Fruit fly (Drosophila melanogaster) whole organism, adult: ENCODE results near the gene CG32568.
A peak's percentile ranks its signal among the peaks of the same experiment; 100 is the strongest.

ENCODE experiments used
- CG11617 ChIP-seq: fragments of 200-800 bp; sonication (Bioruptor generic); optimal IDR thresholded peaks from 2 replicates; lab custom pipeline; 2017; ENCODE audit warnings: mild to moderate bottlenecking, missing biosample characterization, missing genetic modification reagents, missing genetic modification characterization
- CG12768 ChIP-seq: fragments of 200-800 bp; sonication (Bioruptor generic); optimal IDR thresholded peaks from 2 replicates; lab custom pipeline; 2017; ENCODE audit warnings: missing biosample characterization, missing genetic modification characterization, mild to moderate bottlenecking, moderate library complexity, missing genetic modification reagents
- CG14711 ChIP-seq: fragments of 200-800 bp; sonication (Bioruptor generic); optimal IDR thresholded peaks from 2 replicates; lab custom pipeline; 2018; ENCODE audit warnings: missing biosample characterization, mild to moderate bottlenecking, missing genetic modification characterization, moderate library complexity
- CG1620 ChIP-seq: fragments of 200-800 bp; sonication (Bioruptor generic); optimal IDR thresholded peaks from 2 replicates; lab custom pipeline; 2016; ENCODE audit warnings: missing biosample characterization, missing genetic modification characterization
- CG33017 ChIP-seq: fragments of 200-800 bp; sonication (Bioruptor generic); optimal IDR thresholded peaks from 2 replicates; lab custom pipeline; 2018; ENCODE audit warnings: missing biosample characterization, mild to moderate bottlenecking, missing genetic modification characterization, moderate library complexity
- CG5204 ChIP-seq: fragments of 200-800 bp; sonication (Bioruptor generic); optimal IDR thresholded peaks from 2 replicates; lab custom pipeline; 2016; ENCODE audit warnings: missing biosample characterization, missing genetic modification characterization
- CG7045 ChIP-seq: fragments of 200-800 bp; sonication (Bioruptor generic); optimal IDR thresholded peaks from 2 replicates; lab custom pipeline; 2017; ENCODE audit warnings: missing biosample characterization, mild to moderate bottlenecking, missing genetic modification characterization
- CG7101 ChIP-seq: fragments of 200-800 bp; sonication (Bioruptor generic); optimal IDR thresholded peaks from 2 replicates; lab custom pipeline; 2018; ENCODE audit warnings: missing biosample characterization, mild to moderate bottlenecking, missing genetic modification characterization, moderate library complexity
- Clk ChIP-seq: fragments of 200-800 bp; sonication (Bioruptor generic); optimal IDR thresholded peaks from 2 replicates; lab custom pipeline; 2017; ENCODE audit warnings: missing biosample characterization, missing genetic modification characterization
- Crg-1 ChIP-seq: fragments of 200-800 bp; sonication (Bioruptor generic); optimal IDR thresholded peaks from 2 replicates; lab custom pipeline; 2016; ENCODE audit warnings: missing biosample characterization, missing genetic modification characterization
- Hr96 ChIP-seq: fragments of 200-800 bp; sonication (Bioruptor generic); optimal IDR thresholded peaks from 2 replicates; lab custom pipeline; 2016; ENCODE audit warnings: missing biosample characterization, missing genetic modification characterization
- Mnt ChIP-seq: fragments of 200-800 bp; sonication (Bioruptor generic); optimal IDR thresholded peaks from 2 replicates; lab custom pipeline; 2016; ENCODE audit warnings: missing biosample characterization, mild to moderate bottlenecking, missing genetic modification characterization
- bab1 ChIP-seq: fragments of 200-800 bp; sonication (Bioruptor generic); optimal IDR thresholded peaks from 3 replicates; lab custom pipeline; 2019; ENCODE audit warnings: missing biosample characterization, mild to moderate bottlenecking, missing genetic modification characterization, moderate library complexity
- cic ChIP-seq: fragments of 200-800 bp; sonication (Bioruptor generic); optimal IDR thresholded peaks from 2 replicates; lab custom pipeline; 2017; ENCODE audit warnings: missing biosample characterization, mild to moderate bottlenecking, missing genetic modification characterization, moderate library complexity
- cnc ChIP-seq, 2 experiments: fragments of >200 bp; optimal IDR thresholded peaks; 2 replicates each; lab custom pipeline; 2017
- kay ChIP-seq: fragments of 200-800 bp; sonication (Bioruptor generic); peaks from one replicate; lab custom pipeline; 2016; ENCODE audit warnings: missing biosample characterization, missing genetic modification characterization, borderline replicate concordance
- ovo ChIP-seq: fragments of 200-800 bp; sonication (Bioruptor generic); optimal IDR thresholded peaks from 2 replicates; lab custom pipeline; 2016; ENCODE audit warnings: missing biosample characterization, missing genetic modification characterization
- pad ChIP-seq: fragments of 200-800 bp; sonication (Bioruptor generic); optimal IDR thresholded peaks from 3 replicates; lab custom pipeline; 2017; ENCODE audit warnings: missing biosample characterization, missing genetic modification characterization, mild to moderate bottlenecking, moderate library complexity, missing genetic modification reagents
- tj ChIP-seq: fragments of 200-800 bp; sonication (Bioruptor generic); optimal IDR thresholded peaks from 3 replicates; lab custom pipeline; 2017; ENCODE audit warnings: missing biosample characterization, mild to moderate bottlenecking, missing genetic modification characterization, moderate library complexity
- toe ChIP-seq: fragments of 200-800 bp; sonication (Bioruptor generic); optimal IDR thresholded peaks from 2 replicates; lab custom pipeline; 2016; ENCODE audit warnings: missing biosample characterization, missing genetic modification characterization

The CG32568 gene

dm6 chrX:16765809-16766208 lies 25.1 kb downstream of the CG32568 start:
- no peak for TF ChIP-seq bab1 (GFP tag; lab: Kevin White, UChicago)
- no peak for TF ChIP-seq toe (GFP tag; lab: Kevin White, UChicago)
- no peak for TF ChIP-seq kay
- TF ChIP-seq CG7045 (GFP tag; lab: Kevin White, UChicago) = no peak
- no peak for TF ChIP-seq ovo (GFP tag; lab: Kevin White, UChicago)
- TF ChIP-seq tj (GFP tag; lab: Kevin White, UChicago) = no peak
- no peak for TF ChIP-seq CG1620
- TF ChIP-seq Crg-1 (GFP tag; lab: Kevin White, UChicago) = no peak
- TF ChIP-seq cic (GFP tag; lab: Kevin White, UChicago) = no peak

dm6 chrX:16766868-16767431 lies 26.2 kb downstream of the CG32568 start:
- TF ChIP-seq bab1 (GFP tag; lab: Kevin White, UChicago) = no peak
- no peak for TF ChIP-seq CG14711
- no peak for TF ChIP-seq CG5204 (GFP tag; lab: Kevin White, UChicago)
- no peak for TF ChIP-seq cnc (optimal IDR thresholded peaks at IDR 0.05; lab: Kevin White, UChicago)

dm6 chrX:16768770-16769169 lies 28.1 kb downstream of the CG32568 start:
- TF ChIP-seq CG11617 (GFP tag; lab: Kevin White, UChicago) = no peak
- TF ChIP-seq cnc (optimal IDR thresholded peaks at IDR 0.05; lab: Kevin White, UChicago) = no peak
- no peak for TF ChIP-seq cic (GFP tag; lab: Kevin White, UChicago)
- TF ChIP-seq CG12768 (GFP tag; lab: Kevin White, UChicago) = no peak
- no peak for TF ChIP-seq Crg-1 (GFP tag; lab: Kevin White, UChicago)
- no peak for TF ChIP-seq CG5204 (GFP tag; lab: Kevin White, UChicago)
- TF ChIP-seq CG33017 (tag; lab: Kevin White, UChicago) = no peak
- TF ChIP-seq Mnt (GFP tag; lab: Kevin White, UChicago) = no peak
- TF ChIP-seq CG7045 (GFP tag; lab: Kevin White, UChicago) = no peak
- no peak for TF ChIP-seq CG7101 (tag; lab: Kevin White, UChicago)
- TF ChIP-seq kay = no peak
- no peak for TF ChIP-seq Clk (GFP tag; lab: Kevin White, UChicago)
- no peak for TF ChIP-seq toe (GFP tag; lab: Kevin White, UChicago)
- TF ChIP-seq ovo (GFP tag; lab: Kevin White, UChicago) = no peak
- no peak for TF ChIP-seq tj (GFP tag; lab: Kevin White, UChicago)
- TF ChIP-seq pad (GFP tag; lab: Kevin White, UChicago) = no peak
- TF ChIP-seq CG1620 = no peak

dm6 chrX:16772882-16773827 lies 32.4 kb downstream of the CG32568 start:
- no peak for TF ChIP-seq Mnt (GFP tag; lab: Kevin White, UChicago)
- TF ChIP-seq CG7101 (tag; lab: Kevin White, UChicago) = no peak
- peak; percentile 9 for TF ChIP-seq CG14711
- no peak for TF ChIP-seq Hr96 (GFP tag; lab: Kevin White, UChicago)

dm6 chrX:16774201-16775061 lies 33.7 kb downstream of the CG32568 start:
- TF ChIP-seq Hr96 (GFP tag; lab: Kevin White, UChicago) (no peak), ovo (GFP tag; lab: Kevin White, UChicago) (no peak), Clk (GFP tag; lab: Kevin White, UChicago) (no peak), CG11617 (GFP tag; lab: Kevin White, UChicago) (no peak), CG7101 (tag; lab: Kevin White, UChicago) (no peak), pad (GFP tag; lab: Kevin White, UChicago) (no peak), tj (GFP tag; lab: Kevin White, UChicago) (no peak), CG5204 (GFP tag; lab: Kevin White, UChicago) (no peak), Crg-1 (GFP tag; lab: Kevin White, UChicago) (no peak), bab1 (GFP tag; lab: Kevin White, UChicago) (no peak)

dm6 chrX:16775083-16775482 lies 34.4 kb downstream of the CG32568 start:
- no peak for TF ChIP-seq CG5204 (GFP tag; lab: Kevin White, UChicago)
- no peak for TF ChIP-seq CG12768 (GFP tag; lab: Kevin White, UChicago)
- no peak for TF ChIP-seq CG33017 (tag; lab: Kevin White, UChicago)
- TF ChIP-seq Hr96 (GFP tag; lab: Kevin White, UChicago) = no peak
- TF ChIP-seq cnc (optimal IDR thresholded peaks at IDR 0.05; lab: Kevin White, UChicago) = no peak
- TF ChIP-seq Clk (GFP tag; lab: Kevin White, UChicago) = no peak
- no peak for TF ChIP-seq ovo (GFP tag; lab: Kevin White, UChicago)
- TF ChIP-seq CG1620 = no peak
- no peak for TF ChIP-seq Crg-1 (GFP tag; lab: Kevin White, UChicago)
- no peak for TF ChIP-seq CG14711
- no peak for TF ChIP-seq CG11617 (GFP tag; lab: Kevin White, UChicago)
- TF ChIP-seq Mnt (GFP tag; lab: Kevin White, UChicago) = no peak
- TF ChIP-seq bab1 (GFP tag; lab: Kevin White, UChicago) = no peak
- no peak for TF ChIP-seq kay
- TF ChIP-seq toe (GFP tag; lab: Kevin White, UChicago) = no peak
- TF ChIP-seq CG7045 (GFP tag; lab: Kevin White, UChicago) = no peak
- TF ChIP-seq pad (GFP tag; lab: Kevin White, UChicago) = no peak
- TF ChIP-seq CG7101 (tag; lab: Kevin White, UChicago) = no peak
- TF ChIP-seq cic (GFP tag; lab: Kevin White, UChicago) = no peak
- TF ChIP-seq tj (GFP tag; lab: Kevin White, UChicago) = no peak
